Fruit fly (Drosophila melanogaster): ENCODE data around the gene CG6689.

DNA sequence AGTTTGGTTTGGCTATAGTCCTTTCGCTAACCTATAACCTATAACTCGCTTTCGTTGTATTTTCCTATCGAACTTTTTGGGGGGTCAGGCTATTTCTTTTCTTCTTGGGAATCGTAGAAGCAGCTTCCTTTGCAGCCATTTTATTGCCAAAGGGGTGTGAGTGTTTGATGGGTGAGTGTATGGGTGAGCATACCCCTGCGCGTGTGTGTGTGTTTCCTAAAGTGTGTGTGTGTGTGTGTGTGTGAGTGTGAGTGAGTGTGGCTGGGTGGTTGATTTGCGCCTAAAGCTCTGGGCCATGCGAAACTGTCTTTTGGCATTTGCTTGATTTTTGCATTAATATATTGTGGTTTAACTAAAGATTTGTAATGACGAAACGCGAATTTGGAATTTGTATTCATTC, 33.9 kb upstream of the CG6689 start:
- TF ChIP-seq CG13204 (GFP tag; optimal IDR thresholded peaks at IDR 0.05) (no peak), Ets98B (GFP tag; IDR thresholded peaks at IDR 0.05) (no peak), CG8301 (tag; optimal IDR thresholded peaks at IDR 0.05) (no peak), gl (tag; optimal IDR thresholded peaks at IDR 0.05) (no peak), Pif1A (GFP tag; optimal IDR thresholded peaks at IDR 0.05) (no peak)
